Fruit fly (Drosophila melanogaster): Measurements from ENCODE around the gene dgt1.

The dgt1 gene

DNA sequence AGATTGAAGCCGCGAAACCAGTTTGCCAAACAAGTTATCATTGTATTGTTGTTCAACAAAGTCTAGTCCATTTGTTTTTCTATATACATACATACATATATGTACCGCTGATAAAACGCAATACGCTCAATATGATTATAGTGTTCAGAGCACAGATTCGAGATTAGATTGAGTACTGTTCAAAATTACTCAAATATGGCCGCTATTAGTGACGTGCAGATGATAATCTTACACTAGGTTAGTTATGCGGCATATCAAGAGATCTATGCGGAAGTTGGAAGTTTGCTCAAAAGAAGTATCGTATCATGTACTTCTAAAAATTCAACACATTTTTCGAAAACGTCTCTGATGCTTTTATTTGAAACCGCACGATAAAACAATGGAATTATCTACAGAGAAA is 10.6 kb upstream of the dgt1 start:
- TF ChIP-seq Eip78C (GFP tag) (peak; percentile 24), dsx (GFP tag; optimal IDR thresholded peaks at IDR 0.05; ENCODE audit: poor library complexity, severe bottlenecking) (peak; percentile 41), esn (GFP tag; optimal IDR thresholded peaks at IDR 0.05) (no peak)

DNA sequence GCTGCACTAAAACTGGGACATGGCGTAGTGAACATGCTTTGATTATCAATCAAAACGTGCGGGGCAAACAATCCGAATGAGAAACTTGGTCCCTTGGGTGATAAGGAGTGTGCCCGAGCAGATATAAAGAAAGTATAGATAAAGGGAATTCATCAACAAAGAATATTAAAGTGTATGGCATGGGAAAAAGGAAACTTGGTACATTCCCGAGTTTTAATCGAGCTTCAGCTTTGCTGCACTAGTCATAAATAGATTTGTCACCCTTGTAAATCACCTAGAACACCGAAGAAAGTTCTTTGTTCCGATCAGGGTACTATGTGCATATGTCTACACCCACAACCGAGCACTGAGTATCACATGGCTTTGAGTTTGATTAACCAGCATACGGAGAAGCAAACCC is 10.2 kb upstream of the dgt1 start:
- TF ChIP-seq Sox14 (GFP tag; optimal IDR thresholded peaks at IDR 0.05) (peak; percentile 51), ss (GFP tag; optimal IDR thresholded peaks at IDR 0.05) (no peak)

DNA sequence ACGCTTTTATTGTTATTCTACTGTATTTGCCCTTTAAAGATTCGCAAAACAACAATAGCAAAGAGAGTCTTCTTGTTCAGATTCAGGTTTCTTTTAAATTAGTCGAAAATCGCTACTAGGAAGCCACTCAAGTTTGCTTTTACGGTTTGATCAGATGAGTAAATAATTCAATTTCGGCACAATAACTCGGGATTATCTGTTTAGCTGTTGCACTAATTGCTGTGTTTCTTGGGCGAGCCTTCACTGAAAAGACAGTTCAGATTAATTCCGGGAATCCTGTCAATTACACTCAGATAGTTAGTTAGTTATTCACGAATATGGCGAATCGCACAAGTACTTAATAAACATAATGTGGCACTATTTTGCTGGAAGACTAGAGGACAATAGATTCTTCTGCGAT is 9.4 kb upstream of the dgt1 start:
- TF ChIP-seq CG11762 (GFP tag; optimal IDR thresholded peaks at IDR 0.05; ENCODE audit: insufficient read depth), result no peak
- no peak for TF ChIP-seq CG8119 (GFP tag; IDR thresholded peaks at IDR 0.05)
- TF ChIP-seq fkh (GFP tag; optimal IDR thresholded peaks at IDR 0.05), result peak; percentile 42
- TF ChIP-seq Hr38 (GFP tag; optimal IDR thresholded peaks at IDR 0.05), result no peak
- no peak for TF ChIP-seq OdsH (GFP tag; optimal IDR thresholded peaks at IDR 0.05)

DNA sequence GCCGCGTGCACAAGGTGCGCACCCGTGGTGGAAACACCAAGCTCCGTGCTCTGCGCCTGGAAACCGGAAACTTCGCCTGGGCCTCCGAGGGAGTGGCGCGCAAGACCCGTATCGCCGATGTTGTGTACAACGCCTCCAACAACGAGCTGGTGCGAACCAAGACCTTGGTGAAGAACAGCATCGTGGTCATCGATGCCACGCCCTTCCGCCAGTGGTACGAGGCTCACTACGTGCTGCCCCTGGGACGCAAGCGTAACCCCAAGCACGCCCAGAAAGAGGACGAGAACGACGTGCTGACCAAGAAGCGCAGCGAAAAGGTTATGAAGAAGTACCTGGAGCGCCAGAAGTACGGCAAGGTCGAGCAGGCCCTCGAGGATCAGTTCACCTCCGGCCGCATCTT is 5.5 kb upstream of the dgt1 start:
- TF ChIP-seq CG4318 (GFP tag; optimal IDR thresholded peaks at IDR 0.05) (no peak), dac (GFP tag; optimal IDR thresholded peaks at IDR 0.05) (no peak), CG3919 (GFP tag; optimal IDR thresholded peaks at IDR 0.05) (no peak), CG11762 (GFP tag; optimal IDR thresholded peaks at IDR 0.05; ENCODE audit: insufficient read depth) (no peak), Ets21C (GFP tag; optimal IDR thresholded peaks at IDR 0.05) (no peak), cyc (GFP tag; optimal IDR thresholded peaks at IDR 0.05) (no peak), CG6276 (GFP tag; optimal IDR thresholded peaks at IDR 0.05) (no peak), CG11902 (GFP tag; optimal IDR thresholded peaks at IDR 0.05) (no peak), CG6854 (GFP tag; optimal IDR thresholded peaks at IDR 0.05) (no peak), net (GFP tag; optimal IDR thresholded peaks at IDR 0.05) (no peak), Ets96B (tag; optimal IDR thresholded peaks at IDR 0.05) (no peak), svp (GFP tag) (no peak), fkh (GFP tag; optimal IDR thresholded peaks at IDR 0.05) (no peak), CG8632 (GFP tag; optimal IDR thresholded peaks at IDR 0.05) (no peak), Eip78C (GFP tag) (no peak), CG31627 (GFP tag; optimal IDR thresholded peaks at IDR 0.05) (no peak), ss (GFP tag; optimal IDR thresholded peaks at IDR 0.05) (no peak), Hr39 (GFP tag; optimal IDR thresholded peaks at IDR 0.05) (no peak), Sox14 (GFP tag; optimal IDR thresholded peaks at IDR 0.05) (no peak)

DNA sequence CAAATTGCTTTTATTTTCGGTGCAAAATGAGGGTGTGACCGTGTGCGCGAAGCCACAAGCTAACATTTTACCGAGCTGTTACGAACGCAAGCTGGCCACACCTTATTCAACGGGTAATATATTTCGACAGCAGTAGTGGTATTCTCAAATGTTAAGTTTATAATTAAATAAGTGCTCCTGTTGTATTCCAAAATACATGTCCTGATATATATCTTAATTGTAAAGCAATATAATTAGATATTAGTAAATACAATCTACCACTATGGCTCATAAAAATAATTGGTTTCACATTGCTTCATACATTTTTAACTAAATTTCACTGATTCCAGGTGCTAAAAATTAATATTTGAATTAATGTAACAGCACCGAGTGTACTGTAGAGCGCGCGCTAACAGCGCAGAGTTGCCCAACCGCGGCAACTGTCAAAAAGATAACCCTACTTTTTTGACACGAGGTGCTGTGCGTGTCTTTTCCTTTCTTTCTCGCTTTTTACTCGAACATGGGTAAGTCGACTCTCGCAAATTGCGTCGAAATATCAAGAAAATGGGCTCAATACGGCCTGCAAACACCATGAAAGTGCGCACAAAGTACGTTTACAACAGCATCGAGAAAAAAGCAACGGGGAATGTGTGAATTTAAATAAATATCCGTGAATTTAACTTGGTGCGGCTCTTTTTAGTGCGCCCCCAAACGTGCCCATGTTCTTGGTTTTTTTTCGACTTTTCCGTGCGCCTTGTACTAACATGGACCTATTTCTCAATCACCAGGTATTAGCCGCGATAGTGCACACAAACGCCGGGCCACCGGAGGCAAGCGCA is 4.3 kb upstream of the dgt1 start, which contains the start of the genes CG15514 and RpS8:
CG15514 (minus strand) TSS at position 63 of the 818 bp plus-strand sequence.
RpS8 (plus strand) TSS at position 151 of the 818 bp plus-strand sequence.
- TF ChIP-seq CG8632 (GFP tag; optimal IDR thresholded peaks at IDR 0.05) (no peak), lz (GFP tag; optimal IDR thresholded peaks at IDR 0.05) (peak; percentile 38), Gug (GFP tag; IDR thresholded peaks at IDR 0.05) (peak; percentile 59), dsx (GFP tag; optimal IDR thresholded peaks at IDR 0.05; ENCODE audit: poor library complexity, severe bottlenecking) (no peak), CG7368 (GFP tag; optimal IDR thresholded peaks at IDR 0.05) (no peak), esn (GFP tag; optimal IDR thresholded peaks at IDR 0.05) (peak; percentile 50), Ets96B (tag; optimal IDR thresholded peaks at IDR 0.05) (peak; percentile 72), CG31627 (GFP tag; optimal IDR thresholded peaks at IDR 0.05) (peak; percentile 28), fd85E (GFP tag; optimal IDR thresholded peaks at IDR 0.05) (no peak), CG1621 (tag; optimal IDR thresholded peaks at IDR 0.05) (peak; percentile 3), Eip75B (GFP tag; optimal IDR thresholded peaks at IDR 0.05) (no peak), CG6163 (GFP tag; IDR thresholded peaks at IDR 0.05) (peak; percentile 66), Hr39 (GFP tag; optimal IDR thresholded peaks at IDR 0.05) (peak; percentile 14), ss (GFP tag; optimal IDR thresholded peaks at IDR 0.05) (peak; percentile 12 to 42), CG11902 (GFP tag; optimal IDR thresholded peaks at IDR 0.05) (no peak), eg (GFP tag; IDR thresholded peaks at IDR 0.05) (no peak), achi (GFP tag; optimal IDR thresholded peaks at IDR 0.05) (peak; percentile 100), CG4318 (GFP tag; optimal IDR thresholded peaks at IDR 0.05) (no peak), CG11294 (GFP tag; IDR thresholded peaks at IDR 0.05) (no peak), cyc (GFP tag; optimal IDR thresholded peaks at IDR 0.05) (peak; percentile 11), pdm3 (GFP tag; optimal IDR thresholded peaks at IDR 0.05) (no peak), Hr38 (GFP tag; optimal IDR thresholded peaks at IDR 0.05) (no peak), dac (GFP tag; optimal IDR thresholded peaks at IDR 0.05) (no peak), CG3032 (tag; optimal IDR thresholded peaks at IDR 0.05) (peak; percentile 47), CG6808 (GFP tag; optimal IDR thresholded peaks at IDR 0.05) (no peak), CG16779 (tag; optimal IDR thresholded peaks at IDR 0.05) (no peak), Eip93F (GFP tag; optimal IDR thresholded peaks at IDR 0.05) (no peak), CG3919 (GFP tag; optimal IDR thresholded peaks at IDR 0.05) (peak; percentile 23), Smox (GFP tag; optimal IDR thresholded peaks at IDR 0.05) (no peak), fd59A (GFP tag; optimal IDR thresholded peaks at IDR 0.05) (no peak)

All from whole organism, prepupa.